Fruit fly (Drosophila melanogaster) whole organism, prepupa: ENCODE results near the gene CG1146.
A peak's percentile ranks its signal among the peaks of the same experiment; 100 is the strongest.

Source experiments
- CG10631 ChIP-seq: fragments of 200-800 bp; sonication (Bioruptor generic); optimal IDR thresholded peaks from 2 replicates; lab custom pipeline; 2016; ENCODE audit warnings: missing biosample characterization, missing genetic modification characterization
- CG10669 ChIP-seq: fragments of 200-800 bp; sonication (Bioruptor generic); optimal IDR thresholded peaks from 3 replicates; lab custom pipeline; 2018; ENCODE audit warnings: missing biosample characterization, mild to moderate bottlenecking, missing genetic modification characterization, moderate library complexity
- CG11294 ChIP-seq: fragments of 200-800 bp; sonication (Bioruptor generic); IDR thresholded peaks from 2 replicates; pipeline ENCODE4 v1.3.6; 2022; ENCODE audit warnings: missing biosample characterization, missing genetic modification characterization
- CG15336 ChIP-seq: fragments of 200-800 bp; sonication (Bioruptor generic); IDR thresholded peaks from 2 replicates; pipeline ENCODE4 v1.3.6; 2022; ENCODE audit warnings: missing biosample characterization, missing genetic modification characterization
- CG1621 ChIP-seq: fragments of 200-800 bp; sonication (Bioruptor generic); optimal IDR thresholded peaks from 3 replicates; lab custom pipeline; 2018; ENCODE audit warnings: missing biosample characterization, mild to moderate bottlenecking, missing genetic modification characterization
- CG16779 ChIP-seq: fragments of 200-800 bp; sonication (Bioruptor generic); optimal IDR thresholded peaks from 3 replicates; lab custom pipeline; 2017; ENCODE audit warnings: missing biosample characterization, mild to moderate bottlenecking, missing genetic modification characterization
- Ets96B ChIP-seq: fragments of 200-800 bp; optimal IDR thresholded peaks from 2 replicates; lab custom pipeline; 2019; ENCODE audit warnings: missing biosample characterization, mild to moderate bottlenecking, missing genetic modification characterization, moderate library complexity
- Gug ChIP-seq: fragments of 200-800 bp; sonication (Bioruptor generic); IDR thresholded peaks from 2 replicates; pipeline ENCODE4 v1.3.6; 2022; ENCODE audit warnings: missing biosample characterization, missing genetic modification characterization
- Sox102F ChIP-seq: fragments of 200-800 bp; sonication (Bioruptor generic); optimal IDR thresholded peaks from 2 replicates; lab custom pipeline; 2016; ENCODE audit warnings: missing biosample characterization, mild to moderate bottlenecking, missing genetic modification characterization
- Sox14 ChIP-seq: fragments of 200-800 bp; sonication (Bioruptor generic); optimal IDR thresholded peaks from 3 replicates; lab custom pipeline; 2016; ENCODE audit warnings: missing biosample characterization, missing genetic modification characterization
- fd59A ChIP-seq: fragments of 200-800 bp; sonication (Bioruptor generic); optimal IDR thresholded peaks from 2 replicates; lab custom pipeline; 2017; ENCODE audit warnings: missing biosample characterization, mild to moderate bottlenecking, missing genetic modification characterization, missing genetic modification reagents
- fd85E ChIP-seq: fragments of 200-800 bp; sonication (Bioruptor generic); optimal IDR thresholded peaks from 3 replicates; lab custom pipeline; 2016; ENCODE audit warnings: missing biosample characterization, missing genetic modification characterization
- ss ChIP-seq, 2 experiments: fragments of 200-800 bp; sonication (Bioruptor generic); optimal IDR thresholded peaks; 2 replicates in 1 of 2; 3 replicates in 1 of 2; lab custom pipeline; 2017 to 2018; ENCODE audit warnings: mild to moderate bottlenecking in 2 of 2, missing biosample characterization in 2 of 2, missing genetic modification characterization in 2 of 2, moderate library complexity in 1 of 2

DNA sequence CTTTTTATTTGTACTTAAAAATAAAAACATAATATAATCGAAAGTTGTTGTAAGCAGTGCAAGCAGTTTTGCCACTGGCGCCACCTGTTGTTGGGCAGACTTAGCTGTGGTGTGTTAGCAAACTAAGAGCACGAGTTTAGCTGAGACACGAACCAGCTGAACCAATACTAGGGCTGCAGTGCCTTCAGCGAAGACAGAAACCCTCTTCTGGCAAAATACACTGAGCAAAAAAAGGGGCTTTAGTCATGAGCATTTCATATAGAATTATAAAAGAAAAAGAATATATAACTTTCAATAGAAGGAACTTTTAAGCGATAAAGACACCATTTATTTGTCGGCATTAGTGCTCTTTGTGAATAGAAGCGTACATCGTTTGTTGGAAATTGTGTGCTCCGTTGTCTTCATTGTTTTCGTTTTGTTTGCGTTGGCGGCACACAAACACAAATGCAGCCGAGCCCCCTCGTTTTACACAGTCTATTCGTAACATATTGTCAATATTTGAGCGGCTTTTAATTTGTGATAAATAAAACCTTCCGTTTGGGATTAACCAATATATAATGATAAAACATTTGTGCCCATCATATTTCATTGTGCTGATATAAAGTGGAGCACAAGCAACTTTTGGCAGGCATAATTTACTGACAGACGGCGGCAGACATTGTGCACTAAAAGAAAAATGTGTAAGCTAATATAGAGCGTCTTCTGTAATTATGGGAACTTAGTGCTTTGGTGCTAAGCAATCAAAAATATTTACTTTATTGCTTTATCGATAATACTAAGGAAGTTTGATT lies 43.0 kb downstream of the CG1146 start:
- TF ChIP-seq fd85E (GFP tag; lab: Kevin White, UChicago), result no peak
- peak; percentile 6 for TF ChIP-seq CG10631
- TF ChIP-seq fd59A, result no peak
- TF ChIP-seq ss (GFP tag; optimal IDR thresholded peaks at IDR 0.05; lab: Kevin White, UChicago), result peak in 1 of 2 experiments; percentile 6
- TF ChIP-seq Ets96B (tag; lab: Kevin White, UChicago), result peak; percentile 51
- TF ChIP-seq CG1621, result no peak
- TF ChIP-seq CG11294 (GFP tag; lab: Robert Waterston, UW), result peak; percentile 48; the same call in 1 of the 2 replicates
- peak; percentile 60 for TF ChIP-seq CG15336 (GFP tag; lab: Robert Waterston, UW)
- TF ChIP-seq CG16779 (tag; lab: Kevin White, UChicago), result peak; percentile 52
- peak; percentile 69 for TF ChIP-seq Sox102F (GFP tag; lab: Kevin White, UChicago)
- peak; percentile 65 for TF ChIP-seq Gug (GFP tag; lab: Robert Waterston, UW)
- peak; percentile 68 for TF ChIP-seq Sox14 (GFP tag; lab: Kevin White, UChicago)
- TF ChIP-seq CG10669 (GFP tag; lab: Kevin White, UChicago), result peak; percentile 35
